Fruit fly (Drosophila melanogaster): ENCODE results near the gene whe.
A peak's percentile ranks its signal among the peaks of the same experiment; 100 is the strongest.

whe gene

dm6 chrX:21375595-21376047, 27.0 kb downstream of the whe start (continued):
- TF ChIP-seq Hand (GFP tag; optimal IDR thresholded peaks at IDR 0.05) (peak; percentile 52), CG1024 (GFP tag; IDR thresholded peaks at IDR 0.05) (no peak), CG11696 (GFP tag; IDR thresholded peaks at IDR 0.05) (no peak), CG4404 (GFP tag; IDR thresholded peaks at IDR 0.05) (no peak), Mes4 (GFP tag; optimal IDR thresholded peaks at IDR 0.05) (no peak), fru (optimal IDR thresholded peaks at IDR 0.05) (no peak), cwo (GFP tag; optimal IDR thresholded peaks at IDR 0.05) (peak; percentile 49), Sry-β (GFP tag; optimal IDR thresholded peaks at IDR 0.05) (no peak), CG10147 (GFP tag; optimal IDR thresholded peaks at IDR 0.05) (peak; percentile 49), CG6854 (GFP tag; optimal IDR thresholded peaks at IDR 0.05) (peak; percentile 2), mirr (GFP tag; optimal IDR thresholded peaks at IDR 0.05) (no peak), CG10209 (GFP tag; optimal IDR thresholded peaks at IDR 0.05) (peak; percentile 39), al (GFP tag; IDR thresholded peaks at IDR 0.05) (0 out of 2 replicates have a peak, but pooled peaks have one; percentile 24), CG9727 (GFP tag; optimal IDR thresholded peaks at IDR 0.05) (peak; percentile 39), tx (GFP tag; optimal IDR thresholded peaks at IDR 0.05) (no peak), repo (GFP tag; optimal IDR thresholded peaks at IDR 0.05) (no peak), maf-S (GFP tag; optimal IDR thresholded peaks at IDR 0.05) (no peak), Asciz (GFP tag; optimal IDR thresholded peaks at IDR 0.05) (peak; percentile 29), CG9932 (GFP tag; IDR thresholded peaks at IDR 0.05) (peak; percentile 69), D19A (tag; optimal IDR thresholded peaks at IDR 0.05) (peak; percentile 24), CG2120 (GFP tag; optimal IDR thresholded peaks at IDR 0.05) (peak; percentile 53), Lpt (GFP tag; optimal IDR thresholded peaks at IDR 0.05) (no peak), CG12104 (GFP tag; optimal IDR thresholded peaks at IDR 0.05) (no peak), Med (GFP tag) (peak; percentile 70), vvl (GFP tag; IDR thresholded peaks at IDR 0.05) (peak; percentile 46; the same call in 1 of the 2 replicates), Dad (GFP tag; optimal IDR thresholded peaks at IDR 0.05) (no peak), nerfin-2 (GFP tag; IDR thresholded peaks at IDR 0.05; ENCODE audit: partially characterized antibody) (no peak), Sox102F (GFP tag; optimal IDR thresholded peaks at IDR 0.05) (peak; percentile 47), sug (tag; optimal IDR thresholded peaks at IDR 0.05) (peak; percentile 30), wek (GFP tag; optimal IDR thresholded peaks at IDR 0.05) (no peak), CG11723 (GFP tag; optimal IDR thresholded peaks at IDR 0.05) (no peak), Nf-YC (tag; optimal IDR thresholded peaks at IDR 0.05) (peak; percentile 24), CG2712 (tag; optimal IDR thresholded peaks at IDR 0.05) (peak; percentile 40), dm (GFP tag; optimal IDR thresholded peaks at IDR 0.05) (no peak), dan (GFP tag; IDR thresholded peaks at IDR 0.05) (no peak), CG9215 (GFP tag; IDR thresholded peaks at IDR 0.05) (0 out of 2 replicates have a peak, but pooled peaks have one; percentile 25), tio (GFP tag; optimal IDR thresholded peaks at IDR 0.05) (no peak), Fer3 (tag; optimal IDR thresholded peaks at IDR 0.05) (peak; percentile 31), Abd-B (GFP tag; optimal IDR thresholded peaks at IDR 0.05) (no peak), CG12744 (GFP tag; optimal IDR thresholded peaks at IDR 0.05) (no peak), CG3847 (GFP tag; IDR thresholded peaks at IDR 0.05) (peak; percentile 13; the same call in 1 of the 2 replicates), CG17361 (GFP tag; IDR thresholded peaks at IDR 0.05) (peak; percentile 52; the same call in 2 of the 3 replicates), hkb (optimal IDR thresholded peaks at IDR 0.05) (no peak), hkb (GFP tag; IDR thresholded peaks at IDR 0.05) (0 out of 2 replicates have a peak, but pooled peaks have one; percentile 7), schlank (tag; optimal IDR thresholded peaks at IDR 0.05) (no peak), CG6689 (GFP tag; IDR thresholded peaks at IDR 0.05) (peak; percentile 43; the same call in 1 of the 2 replicates), CG18011 (GFP tag; optimal IDR thresholded peaks at IDR 0.05) (no peak), ac (GFP tag; optimal IDR thresholded peaks at IDR 0.05) (no peak), Myb (GFP tag; optimal IDR thresholded peaks at IDR 0.05) (no peak), CG15514 (GFP tag; optimal IDR thresholded peaks at IDR 0.05) (peak; percentile 34), pros (GFP tag; optimal IDR thresholded peaks at IDR 0.05) (no peak)

Measured in whole organism, embryonic.